Fruit fly (Drosophila melanogaster): Measurements from ENCODE around the gene dmGlut.

The dmGlut gene

DNA sequence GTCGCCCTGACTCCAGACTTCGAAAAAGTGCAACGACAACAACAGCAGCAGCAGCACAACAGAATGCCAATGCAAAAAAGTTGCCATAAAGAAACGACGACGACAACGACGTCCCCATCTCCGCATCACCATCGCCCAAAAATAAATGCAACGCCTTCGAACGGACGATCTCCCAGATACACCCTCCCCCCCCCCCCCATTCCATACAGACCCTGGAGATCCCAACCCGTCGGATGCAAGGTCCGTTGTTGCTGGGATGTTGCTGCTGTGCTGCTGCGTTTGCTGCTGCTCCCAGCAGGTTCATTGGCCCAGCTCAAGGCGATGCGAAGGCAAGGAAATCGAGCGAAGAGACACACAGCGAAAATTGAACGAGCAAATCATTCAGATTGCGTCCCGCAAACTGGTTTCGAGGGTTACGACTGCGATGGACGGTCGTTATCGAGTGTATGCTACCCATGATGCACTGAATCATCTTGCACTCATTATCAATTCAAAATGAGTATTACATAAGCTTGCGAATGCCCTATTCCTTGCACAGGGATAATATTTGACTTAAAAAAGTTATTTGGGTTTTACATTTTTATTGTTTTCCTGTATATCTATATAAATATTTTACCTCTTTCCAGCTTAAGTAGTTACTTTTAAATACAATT lies 13.4 kb upstream of the dmGlut start:
- no peak for TF ChIP-seq CG8478 (optimal IDR thresholded peaks at IDR 0.05)
- no peak for TF ChIP-seq CTCF (optimal IDR thresholded peaks at IDR 0.05)

dm6 chr2L:12020735-12021134 lies 6.5 kb upstream of the dmGlut start, which contains the start of gene Wdr81:
TSS of gene Wdr81 (minus strand) at chr2L:12020960.
- no peak for TF ChIP-seq CTCF (optimal IDR thresholded peaks at IDR 0.05)
- no peak for TF ChIP-seq CG8478 (optimal IDR thresholded peaks at IDR 0.05)

DNA sequence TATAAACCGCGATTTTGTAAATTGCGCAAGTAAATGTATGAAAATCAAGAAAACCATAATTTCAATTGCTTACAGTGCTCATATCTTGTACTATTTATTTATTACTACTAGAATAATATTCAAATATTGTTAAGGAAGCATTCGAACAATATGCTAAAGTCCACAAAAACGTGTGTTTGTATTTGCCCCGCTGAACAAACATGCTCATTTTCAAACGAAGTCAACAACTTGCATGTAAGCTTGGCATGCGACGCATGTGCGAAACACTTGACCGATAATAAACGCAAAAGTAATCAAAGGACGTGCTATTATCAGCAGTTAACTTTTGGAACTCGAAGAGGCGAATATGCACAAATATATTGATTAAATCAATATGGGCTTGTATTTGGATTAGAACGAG lies 6.0 kb upstream of the dmGlut start:
- TF ChIP-seq CG8478 (optimal IDR thresholded peaks at IDR 0.05), result no peak
- TF ChIP-seq CTCF (optimal IDR thresholded peaks at IDR 0.05), result no peak

DNA sequence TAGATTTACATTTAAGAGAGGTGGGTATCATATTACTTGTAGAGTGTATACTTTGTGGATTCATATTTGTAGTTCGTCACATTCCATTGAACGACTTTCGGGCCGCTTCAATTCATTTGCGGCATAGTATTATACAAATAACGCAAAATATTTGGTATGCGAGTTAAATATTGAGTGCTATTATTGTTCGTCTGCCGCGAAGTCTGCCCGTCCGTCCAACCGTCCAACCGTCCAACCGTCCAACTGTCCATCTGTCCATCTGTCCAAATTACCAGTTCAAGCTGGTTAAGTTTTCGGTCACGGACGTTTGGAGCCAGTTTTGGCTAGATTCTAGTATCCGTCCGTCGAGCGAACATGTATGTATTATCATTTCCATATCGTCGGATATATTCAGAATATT lies 3.1 kb upstream of the dmGlut start:
- TF ChIP-seq CG8478 (optimal IDR thresholded peaks at IDR 0.05) (no peak), CTCF (optimal IDR thresholded peaks at IDR 0.05) (no peak)

DNA sequence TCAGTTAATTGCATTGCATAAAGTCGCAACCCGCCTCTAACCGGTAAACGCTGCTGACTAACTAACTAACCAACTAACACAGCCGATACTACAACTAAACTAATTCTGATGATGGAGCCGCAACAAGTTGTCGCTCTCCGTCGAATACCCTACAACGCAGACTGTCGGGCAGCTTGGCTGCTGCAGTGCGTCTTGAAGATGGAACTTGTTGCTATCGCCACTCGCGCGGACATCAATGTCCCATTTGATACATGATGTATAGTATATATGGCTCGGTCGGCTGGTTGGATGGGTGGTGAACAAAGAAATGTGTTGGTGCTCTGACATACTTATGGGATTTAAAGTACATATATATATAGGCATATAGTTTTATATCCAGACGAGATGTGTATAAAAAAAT lies 1.7 kb upstream of the dmGlut start:
- TF ChIP-seq CTCF (optimal IDR thresholded peaks at IDR 0.05) (no peak), CG8478 (optimal IDR thresholded peaks at IDR 0.05) (no peak)

DNA sequence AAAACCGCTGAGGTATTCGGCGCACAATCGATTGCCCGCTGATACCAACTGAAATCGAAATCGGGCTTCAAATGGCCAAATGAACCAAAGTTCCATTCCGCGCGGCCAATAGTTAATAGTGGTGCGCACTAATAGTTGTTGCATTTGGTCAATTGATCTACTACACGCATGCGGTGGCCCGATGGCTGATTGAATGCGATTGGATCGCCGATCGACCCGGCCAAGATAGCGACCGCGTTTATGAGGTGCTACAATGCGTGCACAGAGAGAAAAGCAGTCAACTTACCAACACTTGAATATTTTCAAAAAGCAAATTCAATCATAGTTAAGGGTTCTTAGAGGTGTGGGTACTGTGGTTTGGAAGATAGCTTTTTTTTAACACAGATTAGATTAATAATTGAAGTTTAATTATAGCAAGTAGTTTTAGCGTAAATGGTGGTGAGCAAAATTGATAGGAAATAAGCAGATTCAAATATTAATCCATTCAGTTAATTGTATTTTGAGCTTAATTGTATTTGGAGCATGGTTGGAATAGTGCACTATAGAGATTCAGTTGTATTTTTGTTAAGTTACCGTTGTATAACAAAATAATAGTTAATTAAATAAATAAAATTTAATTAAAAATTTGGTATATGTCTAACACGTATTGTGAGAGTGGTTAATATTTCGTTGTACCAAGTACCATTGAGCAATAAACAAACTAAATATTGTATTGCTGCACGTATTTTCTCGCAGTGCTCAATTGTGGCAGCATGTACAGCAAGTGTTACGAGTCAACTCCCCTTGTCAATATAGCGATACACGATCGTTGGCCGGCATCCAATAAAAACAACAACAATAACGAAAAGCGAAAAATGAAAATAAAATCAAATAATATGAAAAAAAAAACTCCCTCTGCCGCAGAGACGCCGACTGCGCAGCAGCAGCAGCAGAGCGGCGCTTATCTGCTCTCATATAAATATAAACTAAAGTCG lies 493 bp upstream of the dmGlut start:
- TF ChIP-seq CG8478 (optimal IDR thresholded peaks at IDR 0.05) (no peak), CTCF (optimal IDR thresholded peaks at IDR 0.05) (no peak)

DNA sequence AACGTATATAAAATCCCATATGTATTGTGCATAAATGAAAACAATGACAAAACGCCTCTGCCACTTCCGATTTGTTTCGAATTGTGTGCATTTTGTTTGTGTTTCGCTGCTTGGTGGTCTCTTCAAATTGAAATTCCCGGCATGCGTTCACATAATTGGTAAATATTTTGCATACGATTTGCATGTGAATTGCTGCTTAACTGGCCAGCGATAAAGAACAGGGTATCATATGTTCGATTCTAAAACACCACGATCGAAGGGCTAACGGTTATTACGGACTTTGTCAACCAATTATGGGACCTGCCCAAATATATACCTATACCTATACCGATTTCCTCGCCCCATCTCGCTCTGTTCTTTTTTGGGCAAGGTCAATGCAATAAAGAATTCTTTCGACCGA lies 864 bp downstream of the dmGlut start:
- TF ChIP-seq CG8478 (optimal IDR thresholded peaks at IDR 0.05) (no peak), CTCF (optimal IDR thresholded peaks at IDR 0.05) (no peak)

DNA sequence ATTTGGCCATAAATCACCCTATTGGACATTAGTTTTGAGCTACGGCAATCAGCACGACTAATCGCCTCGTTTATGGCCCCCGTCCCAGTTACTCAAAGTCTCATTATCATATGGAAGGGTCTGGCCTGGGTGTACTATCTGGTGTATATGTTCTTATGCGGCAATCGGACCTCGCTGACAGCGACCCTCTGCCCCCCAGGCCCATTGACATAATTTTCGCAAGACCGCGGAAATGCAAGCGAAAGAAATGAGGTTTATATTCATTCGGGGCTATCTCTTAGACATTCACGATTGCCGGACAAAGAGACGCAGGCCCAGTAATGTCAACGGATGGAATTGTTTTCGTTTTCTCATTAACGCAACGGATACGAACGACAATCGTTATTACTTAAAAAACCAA lies 1.6 kb downstream of the dmGlut start:
- TF ChIP-seq CG8478 (optimal IDR thresholded peaks at IDR 0.05) (no peak), CTCF (optimal IDR thresholded peaks at IDR 0.05) (no peak)

- no peak for TF ChIP-seq CG8478 (optimal IDR thresholded peaks at IDR 0.05)
- TF ChIP-seq CTCF (optimal IDR thresholded peaks at IDR 0.05), result no peak
Observed at dm6 chr2L:12029594-12030197, 2.5 kb downstream of the dmGlut start.

DNA sequence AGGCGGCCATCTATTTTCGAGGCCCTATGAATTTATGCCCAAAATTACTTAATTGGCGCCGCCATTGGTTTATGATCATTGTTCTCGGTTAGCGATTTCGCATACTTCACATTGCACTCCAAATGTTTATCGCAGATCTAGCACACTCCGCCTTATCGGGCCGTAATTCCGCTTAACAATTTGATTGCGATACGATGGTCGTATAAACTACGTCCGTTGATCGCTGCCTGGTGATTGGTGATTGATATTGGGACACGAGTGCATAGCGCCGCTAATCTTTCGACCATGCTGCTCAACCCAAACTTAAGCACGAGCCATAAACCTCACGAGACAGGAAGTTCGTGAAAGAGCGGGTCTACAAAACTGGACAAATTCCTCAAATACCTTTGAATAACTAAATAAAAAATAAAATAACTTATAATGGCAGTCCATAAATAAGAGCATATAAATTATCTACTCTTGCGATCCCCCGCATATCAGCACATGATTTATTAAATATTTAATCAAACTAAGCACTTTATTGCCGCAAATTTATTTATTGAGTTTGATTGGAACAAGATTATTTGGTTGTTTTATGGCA lies 3.4 kb downstream of the dmGlut start:
- TF ChIP-seq CTCF (optimal IDR thresholded peaks at IDR 0.05), result no peak
- no peak for TF ChIP-seq CG8478 (optimal IDR thresholded peaks at IDR 0.05)

DNA sequence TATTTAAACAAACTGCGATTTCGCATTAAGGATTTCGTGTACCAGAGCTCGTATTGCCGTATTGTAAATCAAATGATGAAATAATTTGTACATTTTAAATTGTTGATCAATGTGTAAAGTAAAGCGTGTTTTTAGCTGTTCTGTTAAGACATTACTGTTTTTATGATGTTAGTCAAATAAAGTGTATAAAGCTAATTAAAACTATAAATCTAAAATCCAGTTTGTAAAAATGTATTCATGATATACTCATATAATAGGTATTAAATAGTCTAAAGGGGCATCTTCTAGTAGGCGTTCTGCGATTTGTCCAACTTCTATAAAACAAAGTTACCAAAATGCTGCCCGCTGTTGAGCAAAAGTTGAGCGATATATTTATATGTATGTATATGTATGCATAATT lies 6.7 kb downstream of the dmGlut start, which contains the start of gene CG18788:
Gene CG18788 (plus strand): TSS at position 301 of the 400 bp plus-strand sequence.
- TF ChIP-seq CG8478 (optimal IDR thresholded peaks at IDR 0.05) (no peak), CTCF (optimal IDR thresholded peaks at IDR 0.05) (no peak)

DNA sequence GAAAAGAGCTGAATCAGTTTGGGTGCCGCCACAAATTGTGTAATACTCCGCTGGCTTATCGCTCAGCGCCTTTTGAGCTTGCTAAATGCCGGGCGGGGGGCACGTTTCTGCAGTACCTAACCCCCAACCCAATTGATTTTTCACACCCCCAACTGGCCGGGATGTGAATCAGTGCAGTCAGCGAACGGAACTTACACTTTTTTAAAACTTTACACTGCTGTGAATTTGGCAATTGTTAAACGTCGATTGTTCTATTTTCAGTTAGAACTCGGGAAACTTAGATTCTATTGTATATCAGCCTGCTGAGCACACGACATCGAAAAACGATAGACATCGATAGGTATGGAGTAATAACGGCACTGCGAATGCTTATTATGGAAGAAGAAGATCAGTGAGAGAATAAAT lies 10.9 kb downstream of the dmGlut start, which contains the start of gene Tom70:
Gene Tom70 (minus strand): TSS at position 335 of the 405 bp plus-strand sequence.
- TF ChIP-seq CTCF (optimal IDR thresholded peaks at IDR 0.05), result no peak
- no peak for TF ChIP-seq CG8478 (optimal IDR thresholded peaks at IDR 0.05)

DNA sequence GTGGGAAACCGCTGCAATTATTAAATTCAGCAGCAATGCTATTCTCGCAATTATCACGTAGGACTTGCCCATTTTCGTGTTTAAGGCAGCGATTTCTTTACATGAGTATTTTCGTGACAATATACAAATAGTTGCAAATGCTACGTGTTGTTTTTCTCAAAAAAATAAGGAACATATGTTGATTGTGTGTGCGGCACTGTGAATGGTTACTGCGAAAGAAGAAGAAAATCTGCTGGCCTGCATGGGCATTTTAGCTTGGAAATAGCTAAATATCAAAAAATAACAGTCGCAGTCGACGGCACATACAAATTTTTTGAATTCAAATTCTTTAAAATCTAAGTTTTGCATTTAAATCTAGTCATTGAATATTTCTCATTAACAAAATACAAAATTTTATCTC lies 13.3 kb downstream of the dmGlut start, which contains the start of gene CG6766:
Gene CG6766 (minus strand): TSS at position 180 of the 400 bp plus-strand sequence.
- TF ChIP-seq CTCF (optimal IDR thresholded peaks at IDR 0.05) (no peak), CG8478 (optimal IDR thresholded peaks at IDR 0.05) (no peak)

dm6 chr2L:12044613-12045350 lies 17.5 kb downstream of the dmGlut start, which contains the start of gene CG6785:
TSS of gene CG6785 (minus strand) at chr2L:12045200.
- TF ChIP-seq CTCF (optimal IDR thresholded peaks at IDR 0.05) (no peak), CG8478 (optimal IDR thresholded peaks at IDR 0.05) (no peak)

Data from S2 (cell line).